Worm (Caenorhabditis elegans) whole organism, L4 larva: ENCODE measurements around the gene vha-7.

Experiments
- D1046.2 ChIP-seq: fragments of 200-800 bp; sonication (Bioruptor generic); IDR thresholded peaks from 2 replicates; pipeline ENCODE4 v1.3.6; 2022; ENCODE audit warnings: missing genetic modification characterization, missing compliant biosample characterization
- F37D6.2 ChIP-seq: sonication (generic microtip); optimal IDR thresholded peaks from 2 replicates; lab custom pipeline; 2016; ENCODE audit warnings: mild to moderate bottlenecking, missing genetic modification characterization, missing compliant biosample characterization
- F44E2.7 ChIP-seq: fragments of 200-800 bp; sonication (Bioruptor generic); IDR thresholded peaks from 2 replicates; pipeline ENCODE4 v2.1.2; 2022; ENCODE audit warnings: missing genetic modification characterization, missing compliant biosample characterization
- F49E8.2 ChIP-seq: sonication (generic microtip); optimal IDR thresholded peaks from 2 replicates; lab custom pipeline; 2016; ENCODE audit warnings: missing compliant biosample characterization, mild to moderate bottlenecking, missing genetic modification characterization, borderline replicate concordance
- R02D3.7 ChIP-seq: fragments of 150-350 bp; sonication (generic microtip); optimal IDR thresholded peaks from 3 replicates; lab custom pipeline; 2014; ENCODE audit warnings: missing biosample characterization, missing genetic modification characterization
- Y48G9A.11 ChIP-seq: fragments of 200-800 bp; sonication (Bioruptor generic); IDR thresholded peaks from 2 replicates; pipeline ENCODE4 v1.3.6; 2022; ENCODE audit warnings: missing genetic modification reagents, missing genetic modification characterization, missing compliant biosample characterization
- Y75B8A.6 ChIP-seq: fragments of 200-800 bp; sonication (Bioruptor generic); IDR thresholded peaks from 2 replicates; pipeline ENCODE4 v1.3.6; 2022; ENCODE audit warnings: missing genetic modification reagents, missing genetic modification characterization, missing compliant biosample characterization
- aha-1 ChIP-seq: fragments of 150-350 bp; peaks from one replicate; lab custom pipeline; 2014; ENCODE audit warnings: missing biosample characterization, missing genetic modification characterization
- ama-1 ChIP-seq: fragments of 150-350 bp; optimal IDR thresholded peaks from 2 replicates; lab custom pipeline; 2014; ENCODE audit warnings: inconsistent platforms, mixed read lengths
- ceh-28 ChIP-seq: fragments of 150-350 bp; optimal IDR thresholded peaks from 2 replicates; lab custom pipeline; 2014; ENCODE audit warnings: missing biosample characterization, missing genetic modification reagents, missing genetic modification characterization
- ceh-32 ChIP-seq: sonication (generic microtip); optimal IDR thresholded peaks from 2 replicates; lab custom pipeline; 2016; ENCODE audit warnings: mild to moderate bottlenecking, missing genetic modification characterization, missing compliant biosample characterization; ENCODE audit not compliant: poor library complexity
- ceh-44 ChIP-seq: fragments of 200-800 bp; sonication (Bioruptor generic); IDR thresholded peaks from 2 replicates; pipeline ENCODE4 v1.3.6; 2022; ENCODE audit warnings: missing genetic modification reagents, missing genetic modification characterization, missing compliant biosample characterization
- cey-2 ChIP-seq: sonication (generic microtip); optimal IDR thresholded peaks from 3 replicates; lab custom pipeline; 2017; ENCODE audit warnings: missing genetic modification characterization, mild to moderate bottlenecking, missing compliant biosample characterization, antibody characterized with exemption, borderline replicate concordance; ENCODE audit not compliant: insufficient read depth
- daf-16 ChIP-seq, 3 experiments: sonication (generic microtip); optimal IDR thresholded peaks; 2 replicates each; lab custom pipeline; 2016 to 2017; ENCODE audit warnings: missing genetic modification characterization in 3 of 3, missing genetic modification reagents in 3 of 3, mild to moderate bottlenecking in 2 of 3, missing compliant biosample characterization in 2 of 3, missing biosample characterization in 1 of 3, moderate library complexity in 1 of 3
- daf-8 ChIP-seq: fragments of 200-800 bp; sonication (Bioruptor generic); IDR thresholded peaks from 2 replicates; pipeline ENCODE4 v1.3.6; 2022; ENCODE audit warnings: missing genetic modification characterization, missing compliant biosample characterization
- dpl-1 ChIP-seq: fragments of 150-350 bp; optimal IDR thresholded peaks from 2 replicates; lab custom pipeline; 2014; ENCODE audit warnings: missing biosample characterization, missing genetic modification reagents, missing genetic modification characterization
- duxl-1 ChIP-seq: sonication (generic microtip); optimal IDR thresholded peaks from 2 replicates; lab custom pipeline; 2016; ENCODE audit warnings: mild to moderate bottlenecking, missing genetic modification characterization, moderate library complexity, missing compliant biosample characterization; ENCODE audit not compliant: poor library complexity
- dve-1 ChIP-seq: sonication (generic microtip); optimal IDR thresholded peaks from 2 replicates; lab custom pipeline; 2017; ENCODE audit warnings: antibody characterized with exemption, mild to moderate bottlenecking, missing genetic modification characterization, missing compliant biosample characterization; ENCODE audit not compliant: insufficient read depth
- gei-8 ChIP-seq: fragments of 200-800 bp; sonication (Bioruptor generic); optimal IDR thresholded peaks from 2 replicates; lab custom pipeline; 2018; ENCODE audit warnings: mild to moderate bottlenecking, missing genetic modification characterization, missing compliant biosample characterization
- hif-1 ChIP-seq, 2 experiments: sonication (generic microtip); optimal IDR thresholded peaks; 2 replicates each; lab custom pipeline; 2016 to 2017; ENCODE audit warnings: missing compliant biosample characterization in 2 of 2, missing genetic modification characterization in 2 of 2, missing genetic modification reagents in 2 of 2, missing genotype in 2 of 2, mild to moderate bottlenecking in 1 of 2
- hlh-11 ChIP-seq: fragments of 200-800 bp; sonication (Bioruptor generic); optimal IDR thresholded peaks from 2 replicates; lab custom pipeline; 2018; ENCODE audit warnings: mild to moderate bottlenecking, missing genetic modification characterization, missing compliant biosample characterization
- hlh-30 ChIP-seq: sonication (generic microtip); optimal IDR thresholded peaks from 2 replicates; lab custom pipeline; 2017; ENCODE audit warnings: antibody characterized with exemption, mild to moderate bottlenecking, missing genetic modification characterization, missing compliant biosample characterization; ENCODE audit not compliant: insufficient read depth
- hmg-1.1 ChIP-seq: fragments of 200-800 bp; sonication (Bioruptor generic); IDR thresholded peaks from 2 replicates; pipeline ENCODE4 v1.3.6; 2022; ENCODE audit warnings: missing genetic modification reagents, missing genetic modification characterization, missing compliant biosample characterization
- jun-1 ChIP-seq: fragments of 150-350 bp; optimal IDR thresholded peaks from 2 replicates; lab custom pipeline; 2014; ENCODE audit warnings: missing biosample characterization, missing genetic modification reagents, missing genetic modification characterization
- lin-1 ChIP-seq: fragments of 200-800 bp; sonication (Bioruptor generic); IDR thresholded peaks from 2 replicates; pipeline ENCODE4 v1.3.6; 2022; ENCODE audit warnings: missing genetic modification reagents, missing genetic modification characterization, missing compliant biosample characterization
- lin-38 ChIP-seq: fragments of 200-800 bp; sonication (Bioruptor generic); IDR thresholded peaks from 2 replicates; pipeline ENCODE4 v1.3.6; 2022; ENCODE audit warnings: missing genetic modification reagents, missing genetic modification characterization, missing compliant biosample characterization
- lsy-2 ChIP-seq, 2 experiments: fragments of 150-350 bp in 1 of 2; sonication (generic microtip) in 1 of 2; optimal IDR thresholded peaks; 2 replicates each; lab custom pipeline; 2014 to 2017; ENCODE audit warnings: missing biosample characterization in 2 of 2, missing genetic modification characterization in 2 of 2
- madf-5 ChIP-seq, 2 experiments: fragments of 200-800 bp; sonication (Bioruptor generic); IDR thresholded peaks; 2 replicates each; pipeline ENCODE4 v1.3.6; 2022; ENCODE audit warnings: missing compliant biosample characterization in 2 of 2, missing genetic modification characterization in 2 of 2
- madf-9 ChIP-seq: fragments of 200-800 bp; sonication (Bioruptor generic); conservative IDR thresholded peaks from 2 replicates; pipeline ENCODE4 v1.3.6; 2022; ENCODE audit warnings: missing genetic modification reagents, missing genetic modification characterization, missing compliant biosample characterization
- mxl-2 ChIP-seq: fragments of 200-800 bp; sonication (Bioruptor generic); conservative IDR thresholded peaks from 2 replicates; pipeline ENCODE4 v1.3.6; 2022; ENCODE audit warnings: missing genetic modification reagents, missing genetic modification characterization, missing compliant biosample characterization
- nhr-102 ChIP-seq: sonication (generic microtip); optimal IDR thresholded peaks from 2 replicates; lab custom pipeline; 2016; ENCODE audit warnings: mild to moderate bottlenecking, missing genetic modification characterization, moderate library complexity, missing compliant biosample characterization
- nhr-111 ChIP-seq: fragments of 200-800 bp; sonication (Bioruptor generic); optimal IDR thresholded peaks from 2 replicates; lab custom pipeline; 2018; ENCODE audit warnings: mild to moderate bottlenecking, missing genetic modification characterization, missing compliant biosample characterization
- nhr-28 ChIP-seq: fragments of 150-350 bp; optimal IDR thresholded peaks from 2 replicates; lab custom pipeline; 2014; ENCODE audit warnings: missing biosample characterization, missing genetic modification characterization
- nhr-48 ChIP-seq: sonication (generic microtip); optimal IDR thresholded peaks from 2 replicates; lab custom pipeline; 2016; ENCODE audit warnings: mild to moderate bottlenecking, missing genetic modification characterization, missing compliant biosample characterization
- nhr-6 ChIP-seq: fragments of 150-350 bp; optimal IDR thresholded peaks from 2 replicates; lab custom pipeline; 2014; ENCODE audit warnings: missing biosample characterization, missing genetic modification characterization
- nhr-76 ChIP-seq: fragments of 150-350 bp; optimal IDR thresholded peaks from 2 replicates; lab custom pipeline; 2014; ENCODE audit warnings: missing biosample characterization, missing genetic modification characterization
- nhr-77 ChIP-seq: fragments of 150-350 bp; optimal IDR thresholded peaks from 2 replicates; lab custom pipeline; 2014; ENCODE audit warnings: missing biosample characterization, missing genetic modification characterization
- php-3 ChIP-seq: fragments of 200-800 bp; sonication (Bioruptor generic); IDR thresholded peaks from 2 replicates; pipeline ENCODE4 v1.3.6; 2022; ENCODE audit warnings: missing genetic modification reagents, missing genetic modification characterization, missing compliant biosample characterization
- tag-97 ChIP-seq: fragments of 200-800 bp; sonication (Bioruptor generic); IDR thresholded peaks from 2 replicates; pipeline ENCODE4 v1.3.6; 2022; ENCODE audit warnings: missing genetic modification characterization, missing compliant biosample characterization
- tra-1 ChIP-seq: fragments of 200-800 bp; sonication (Bioruptor generic); IDR thresholded peaks from 2 replicates; pipeline ENCODE4 v1.3.6; 2022; ENCODE audit warnings: missing genetic modification reagents, missing genetic modification characterization, missing compliant biosample characterization
- unc-62 ChIP-seq, 3 experiments: fragments of 150-350 bp in 1 of 3; sonication (generic microtip); optimal IDR thresholded peaks in 2 of 3; peaks in 1 of 3; 1 replicate in 1 of 3; 2 replicates in 2 of 3; lab custom pipeline; 2014 to 2017; ENCODE audit warnings: missing biosample characterization in 3 of 3, missing genetic modification characterization in 3 of 3, missing genetic modification reagents in 3 of 3, missing genotype in 1 of 3
- vab-7 ChIP-seq: fragments of 200-800 bp; sonication (Bioruptor generic); IDR thresholded peaks from 2 replicates; pipeline ENCODE4 v1.3.6; 2022; ENCODE audit warnings: missing genetic modification reagents, missing genetic modification characterization, missing compliant biosample characterization
- zip-2 ChIP-seq: fragments of 150-350 bp; optimal IDR thresholded peaks from 2 replicates; lab custom pipeline; 2014; ENCODE audit warnings: missing biosample characterization, missing genetic modification characterization
- ztf-7 ChIP-seq: fragments of 150-350 bp; optimal IDR thresholded peaks from 2 replicates; lab custom pipeline; 2014; ENCODE audit warnings: missing biosample characterization, missing genetic modification characterization

The vha-7 gene

ce11 chrIV:12594574-12594973, 45.7 kb upstream of the vha-7 start (continued):
- peak; percentile 97 for TF ChIP-seq hmg-1.1 (GFP tag; lab: Robert Waterston, UW)
- peak in 1 of 2 experiments; percentile 69 for TF ChIP-seq daf-16 (GFP tag; optimal IDR thresholded peaks at IDR 0.05; lab: Kevin White, UChicago)
- peak; percentile 48 for TF ChIP-seq daf-16 (tag; optimal IDR thresholded peaks at IDR 0.05; lab: Kevin White, UChicago)
- TF ChIP-seq daf-8 (GFP tag; lab: Robert Waterston, UW), result 0 out of 2 replicates have a peak, but pooled peaks have one; percentile 69
- TF ChIP-seq D1046.2 (GFP tag; lab: Robert Waterston, UW), result peak; percentile 90
- peak; percentile 54 to 72; a peak in 3 of 4 replicates for TF ChIP-seq madf-5 (GFP tag; IDR thresholded peaks at IDR 0.05; lab: Robert Waterston, UW)
- TF ChIP-seq Y48G9A.11 (GFP tag; lab: Robert Waterston, UW), result peak; percentile 56
- peak; percentile 48 for TF ChIP-seq F49E8.2 (tag; lab: Kevin White, UChicago)
- TF ChIP-seq nhr-111, result peak; percentile 28
- TF ChIP-seq dve-1 (tag; lab: Kevin White, UChicago), result peak; percentile 56
- peak; percentile 45 for TF ChIP-seq duxl-1 (tag; lab: Kevin White, UChicago)
- TF ChIP-seq R02D3.7 (tag; lab: Kevin White, UChicago), result no peak
- TF ChIP-seq tra-1 (GFP tag; lab: Robert Waterston, UW), result peak; percentile 51; the same call in 1 of the 2 replicates
- peak; percentile 95 for TF ChIP-seq hlh-30 (tag; lab: Kevin White, UChicago)
- TF ChIP-seq nhr-102 (tag; lab: Kevin White, UChicago), result peak; percentile 81
- peak; percentile 4 to 86 for TF ChIP-seq hif-1 (tag; optimal IDR thresholded peaks at IDR 0.05; lab: Kevin White, UChicago)
- peak; percentile 99 for TF ChIP-seq aha-1 (tag; lab: Kevin White, UChicago)

- TF ChIP-seq jun-1 (tag; lab: Kevin White, UChicago), result no peak
- TF ChIP-seq aha-1 (tag; lab: Kevin White, UChicago), result peak; percentile 91
These were observed 43.3 kb upstream of the vha-7 start for ce11 chrIV:12596960-12597359.

- TF ChIP-seq cey-2, result no peak
- TF ChIP-seq madf-9 (GFP tag; lab: Robert Waterston, UW), result no peak
- no peak for TF ChIP-seq ceh-28 (tag; lab: Kevin White, UChicago)
- no peak for TF ChIP-seq gei-8 (GFP tag; lab: Kevin White, UChicago)
- no peak for TF ChIP-seq ceh-32
- peak; percentile 93 for TF ChIP-seq nhr-28 (tag; lab: Kevin White, UChicago)
- peak; percentile 85 for TF ChIP-seq nhr-77 (tag; lab: Kevin White, UChicago)
- no peak for TF ChIP-seq D1046.2 (GFP tag; lab: Robert Waterston, UW)
- no peak for TF ChIP-seq lin-1
- TF ChIP-seq Y48G9A.11 (GFP tag; lab: Robert Waterston, UW), result no peak
- TF ChIP-seq nhr-76 (tag; lab: Kevin White, UChicago), result no peak
- TF ChIP-seq hmg-1.1 (GFP tag; lab: Robert Waterston, UW), result no peak
- TF ChIP-seq hlh-11 (tag; lab: Kevin White, UChicago), result peak; percentile 73
- no peak for TF ChIP-seq F44E2.7 (GFP tag; lab: Robert Waterston, UW)
- no peak for TF ChIP-seq lin-38 (GFP tag; lab: Robert Waterston, UW)
- TF ChIP-seq daf-16 (GFP tag; optimal IDR thresholded peaks at IDR 0.05; lab: Kevin White, UChicago), result no peak
- peak; percentile 89 for TF ChIP-seq daf-16 (tag; optimal IDR thresholded peaks at IDR 0.05; lab: Kevin White, UChicago)
- TF ChIP-seq ztf-7 (tag; lab: Kevin White, UChicago), result no peak
- no peak for TF ChIP-seq nhr-111
- no peak for TF ChIP-seq nhr-6
- no peak for TF ChIP-seq F37D6.2 (tag; lab: Kevin White, UChicago)
- no peak for TF ChIP-seq lsy-2 (tag; optimal IDR thresholded peaks at IDR 0.05; lab: Kevin White, UChicago)
- TF ChIP-seq dpl-1 (GFP tag; lab: Kevin White, UChicago), result no peak
- TF ChIP-seq nhr-48 (tag; lab: Kevin White, UChicago), result peak; percentile 17
- TF ChIP-seq Y75B8A.6 (GFP tag; lab: Robert Waterston, UW), result no peak
- no peak for TF ChIP-seq R02D3.7 (tag; lab: Kevin White, UChicago)
- TF ChIP-seq php-3, result peak; percentile 68
- no peak for TF ChIP-seq tag-97
- no peak for TF ChIP-seq tra-1 (GFP tag; lab: Robert Waterston, UW)
- TF ChIP-seq vab-7 (GFP tag; lab: Robert Waterston, UW), result no peak
- peak in 1 of 2 experiments; percentile 57 for TF ChIP-seq unc-62 (GFP tag; optimal IDR thresholded peaks at IDR 0.05 in 1 of 2; lab: Kevin White, UChicago)
- no peak for TF ChIP-seq unc-62 (tag; optimal IDR thresholded peaks at IDR 0.05; lab: Kevin White, UChicago)
- TF ChIP-seq ama-1 (lab: Kevin White, UChicago), result no peak
- no peak for TF ChIP-seq mxl-2 (GFP tag; lab: Robert Waterston, UW)
- no peak for TF ChIP-seq zip-2 (tag; lab: Kevin White, UChicago)
- TF ChIP-seq ceh-44 (GFP tag; lab: Robert Waterston, UW), result no peak
- TF ChIP-seq dve-1 (tag; lab: Kevin White, UChicago), result peak; percentile 77
These were observed 41.1 kb upstream of the vha-7 start, which contains the start of gene pgp-1 for ce11 chrIV:12599158-12599557. TSS of gene pgp-1 (minus strand) at chrIV:12599169.
